Worm (Caenorhabditis elegans) whole organism, L2 larva: ENCODE measurements around the gene ZK666.14.

Experiments
- C34F6.9 ChIP-seq: fragments of 150-350 bp; optimal IDR thresholded peaks from 2 replicates; lab custom pipeline; 2014; ENCODE audit warnings: missing biosample characterization, missing genetic modification characterization
- F13H6.1 ChIP-seq: sonication (generic microtip); optimal IDR thresholded peaks from 2 replicates; lab custom pipeline; 2016; ENCODE audit warnings: missing genetic modification characterization, missing compliant biosample characterization
- ZK546.5 ChIP-seq: sonication (generic microtip); optimal IDR thresholded peaks from 2 replicates; lab custom pipeline; 2017; ENCODE audit warnings: missing biosample characterization, missing genetic modification characterization
- aly-2 ChIP-seq: fragments of 150-350 bp; optimal IDR thresholded peaks from 2 replicates; lab custom pipeline; 2014; ENCODE audit warnings: missing biosample characterization, missing genetic modification characterization
- ama-1 ChIP-seq: fragments of 150-350 bp; optimal IDR thresholded peaks from 2 replicates; lab custom pipeline; 2018; ENCODE audit warnings: inconsistent platforms
- blmp-1 ChIP-seq: sonication (generic microtip); optimal IDR thresholded peaks from 2 replicates; lab custom pipeline; 2017; ENCODE audit warnings: missing genetic modification characterization, mild to moderate bottlenecking, missing compliant biosample characterization, antibody characterized with exemption, moderate library complexity; ENCODE audit not compliant: insufficient read depth
- ceh-16 ChIP-seq: fragments of 150-350 bp; optimal IDR thresholded peaks from 2 replicates; lab custom pipeline; 2014; ENCODE audit warnings: missing biosample characterization, missing genetic modification characterization
- ceh-82 ChIP-seq: fragments of 150-350 bp; optimal IDR thresholded peaks from 2 replicates; lab custom pipeline; 2014; ENCODE audit warnings: missing biosample characterization, missing genetic modification characterization
- crh-2 ChIP-seq: sonication (generic microtip); optimal IDR thresholded peaks from 2 replicates; lab custom pipeline; 2017; ENCODE audit warnings: missing biosample characterization, missing genetic modification characterization
- dmd-4 ChIP-seq: sonication (generic microtip); optimal IDR thresholded peaks from 2 replicates; lab custom pipeline; 2017; ENCODE audit warnings: missing biosample characterization, missing genetic modification characterization
- egl-27 ChIP-seq: sonication (generic microtip); optimal IDR thresholded peaks from 3 replicates; lab custom pipeline; 2017; ENCODE audit warnings: missing biosample characterization, missing genetic modification reagents, missing genetic modification characterization
- fos-1 ChIP-seq: fragments of 150-350 bp; optimal IDR thresholded peaks from 2 replicates; lab custom pipeline; 2014; ENCODE audit warnings: missing biosample characterization, missing genetic modification characterization
- lin-11 ChIP-seq: fragments of 150-350 bp; sonication (generic microtip); optimal IDR thresholded peaks from 2 replicates; lab custom pipeline; 2014; ENCODE audit warnings: missing biosample characterization, missing genetic modification characterization, inconsistent platforms, mixed read lengths
- lin-13 ChIP-seq: fragments of 150-350 bp; optimal IDR thresholded peaks from 2 replicates; lab custom pipeline; 2014; ENCODE audit warnings: missing biosample characterization, missing genetic modification reagents, missing genetic modification characterization
- lin-39 ChIP-seq: fragments of 150-350 bp; optimal IDR thresholded peaks from 2 replicates; lab custom pipeline; 2014; ENCODE audit warnings: missing biosample characterization, missing genetic modification reagents, missing genetic modification characterization
- mbf-1 ChIP-seq: sonication (generic microtip); optimal IDR thresholded peaks from 2 replicates; lab custom pipeline; 2017; ENCODE audit warnings: missing biosample characterization, missing genetic modification characterization
- nhr-10 ChIP-seq: sonication (generic microtip); optimal IDR thresholded peaks from 2 replicates; lab custom pipeline; 2017; ENCODE audit warnings: missing biosample characterization, missing genetic modification characterization
- nhr-11 ChIP-seq: fragments of 150-350 bp; optimal IDR thresholded peaks from 2 replicates; lab custom pipeline; 2014; ENCODE audit warnings: missing biosample characterization, missing genetic modification characterization
- nhr-21 ChIP-seq: fragments of 150-350 bp; optimal IDR thresholded peaks from 2 replicates; lab custom pipeline; 2014; ENCODE audit warnings: missing biosample characterization, missing genetic modification characterization
- nhr-237 ChIP-seq: fragments of 150-350 bp; optimal IDR thresholded peaks from 2 replicates; lab custom pipeline; 2014; ENCODE audit warnings: missing biosample characterization, missing genetic modification characterization
- nhr-25 ChIP-seq: fragments of 150-350 bp; sonication (generic microtip); optimal IDR thresholded peaks from 3 replicates; lab custom pipeline; 2014; ENCODE audit warnings: missing biosample characterization, missing genetic modification characterization
- nhr-6 ChIP-seq: fragments of 150-350 bp; optimal IDR thresholded peaks from 2 replicates; lab custom pipeline; 2014; ENCODE audit warnings: missing biosample characterization, missing genetic modification characterization
- sem-4 ChIP-seq: fragments of 150-350 bp; optimal IDR thresholded peaks from 2 replicates; lab custom pipeline; 2014; ENCODE audit warnings: missing biosample characterization, missing genetic modification reagents, missing genetic modification characterization
- sma-9 ChIP-seq, 2 experiments: fragments of 150-350 bp in 1 of 2; sonication (generic microtip) in 1 of 2; optimal IDR thresholded peaks; 2 replicates each; lab custom pipeline; 2014 to 2016; ENCODE audit warnings: missing genetic modification characterization in 2 of 2, mild to moderate bottlenecking in 1 of 2, missing biosample characterization in 1 of 2, missing compliant biosample characterization in 1 of 2, missing genetic modification reagents in 1 of 2, moderate library complexity in 1 of 2
- unc-39 ChIP-seq: fragments of 150-350 bp; optimal IDR thresholded peaks from 2 replicates; lab custom pipeline; 2014; ENCODE audit warnings: missing biosample characterization, missing genetic modification characterization
- unc-55 ChIP-seq: fragments of 150-350 bp; sonication (generic microtip); optimal IDR thresholded peaks from 3 replicates; lab custom pipeline; 2014; ENCODE audit warnings: missing biosample characterization, missing genetic modification reagents, missing genetic modification characterization
- ztf-11 ChIP-seq: sonication (generic microtip); optimal IDR thresholded peaks from 2 replicates; lab custom pipeline; 2017; ENCODE audit warnings: missing biosample characterization, missing genetic modification characterization

ZK666.14 gene

DNA sequence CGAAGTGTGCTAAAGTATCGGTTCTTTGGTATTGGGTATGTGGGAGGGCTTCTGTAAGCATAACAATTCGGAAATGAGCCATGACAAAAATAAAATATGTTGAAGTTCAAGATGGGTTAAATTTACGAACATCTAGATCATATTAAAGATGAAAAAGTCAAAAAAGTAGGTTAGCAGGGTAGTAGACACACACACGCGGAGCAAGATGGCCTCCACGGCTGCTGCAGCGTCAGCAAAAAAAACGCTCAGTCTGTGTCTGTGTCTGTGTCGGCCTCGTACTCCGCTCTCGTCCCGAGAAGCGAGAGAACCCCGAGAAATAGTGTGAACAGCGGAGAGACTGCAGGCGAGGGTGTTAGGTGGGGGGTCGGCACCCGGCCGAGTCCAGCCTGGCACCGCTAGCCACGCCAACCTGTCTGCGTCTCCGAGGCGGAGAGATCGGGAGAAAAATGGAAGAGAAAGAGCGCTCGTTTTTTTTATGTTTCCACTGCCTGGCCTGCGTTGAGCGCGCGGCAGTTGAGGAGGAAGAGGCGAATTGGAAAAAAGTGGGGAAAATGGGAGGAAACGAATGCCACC, 8.0 kb downstream of the ZK666.14 start, which contains the start of gene myrf-1 (continued):
- TF ChIP-seq ama-1 (lab: Kevin White, UChicago) (no peak), ceh-16 (tag; lab: Kevin White, UChicago) (peak; percentile 74)

ce11 chrII:10504729-10505128, 10.2 kb downstream of the ZK666.14 start:
- no peak for TF ChIP-seq ztf-11
- TF ChIP-seq sma-9 (GFP tag; optimal IDR thresholded peaks at IDR 0.05; lab: Kevin White, UChicago): peak; percentile 44
- TF ChIP-seq sma-9 (tag; optimal IDR thresholded peaks at IDR 0.05; lab: Kevin White, UChicago): no peak
- TF ChIP-seq nhr-25 (tag; lab: Kevin White, UChicago): peak; percentile 3
- TF ChIP-seq nhr-21: no peak
- peak; percentile 13 for TF ChIP-seq unc-55
- TF ChIP-seq C34F6.9 (tag; lab: Kevin White, UChicago): peak; percentile 23
- TF ChIP-seq crh-2 (tag; lab: Kevin White, UChicago): no peak
- peak; percentile 25 for TF ChIP-seq nhr-6
- TF ChIP-seq F13H6.1 (tag; lab: Kevin White, UChicago): peak; percentile 30
- peak; percentile 0 for TF ChIP-seq sem-4 (tag; lab: Kevin White, UChicago)
- TF ChIP-seq egl-27 (tag; lab: Kevin White, UChicago): peak; percentile 14

ce11 chrII:10505949-10506348, 11.4 kb downstream of the ZK666.14 start:
- no peak for TF ChIP-seq unc-39
- peak; percentile 33 for TF ChIP-seq sma-9 (GFP tag; optimal IDR thresholded peaks at IDR 0.05; lab: Kevin White, UChicago)
- no peak for TF ChIP-seq sma-9 (tag; optimal IDR thresholded peaks at IDR 0.05; lab: Kevin White, UChicago)
- peak; percentile 25 for TF ChIP-seq ceh-16 (tag; lab: Kevin White, UChicago)
- peak; percentile 1 for TF ChIP-seq nhr-25 (tag; lab: Kevin White, UChicago)

- TF ChIP-seq blmp-1: no peak
- TF ChIP-seq fos-1 (tag; lab: Kevin White, UChicago): no peak
Measured at ce11 chrII:10507906-10508305, 13.3 kb downstream of the ZK666.14 start.

- TF ChIP-seq F13H6.1 (tag; lab: Kevin White, UChicago): no peak
- no peak for TF ChIP-seq lin-11 (tag; lab: Kevin White, UChicago)
- no peak for TF ChIP-seq nhr-237 (tag; lab: Kevin White, UChicago)
- no peak for TF ChIP-seq nhr-10 (tag; lab: Kevin White, UChicago)
- TF ChIP-seq unc-55: no peak
- no peak for TF ChIP-seq nhr-11 (tag; lab: Kevin White, UChicago)
- TF ChIP-seq crh-2 (tag; lab: Kevin White, UChicago): no peak
- TF ChIP-seq sem-4 (tag; lab: Kevin White, UChicago): no peak
Measured at ce11 chrII:10509746-10510145, 15.2 kb downstream of the ZK666.14 start, which contains the start of gene F59B10.2. Gene F59B10.2, minus strand, starts transcription at chrII:10509846.

ce11 chrII:10510242-10510641, 15.7 kb downstream of the ZK666.14 start, which contains the start of gene F59B10.3:
Gene F59B10.3, plus strand, starts transcription at chrII:10510542.
- TF ChIP-seq ceh-82 (tag; lab: Kevin White, UChicago) (no peak), F13H6.1 (tag; lab: Kevin White, UChicago) (peak; percentile 25)

DNA sequence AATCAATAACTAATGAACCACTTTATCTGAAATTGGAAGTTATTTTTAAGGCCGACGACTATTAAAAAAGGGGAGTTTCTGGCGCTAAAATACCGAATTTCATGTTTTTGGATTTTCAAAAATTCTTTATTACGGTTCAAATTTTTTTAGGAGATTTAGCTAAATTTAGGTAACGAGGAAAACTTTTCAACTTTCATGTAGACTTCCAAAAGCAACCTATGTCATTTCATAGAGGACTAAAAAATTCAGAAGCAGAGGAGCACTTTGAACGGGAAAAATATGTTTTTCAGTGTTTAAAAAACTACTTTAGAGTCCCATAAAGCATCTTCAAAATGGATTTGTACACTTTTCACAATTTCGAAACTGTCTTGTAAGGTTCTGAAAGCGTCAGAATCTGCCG, 18.8 kb downstream of the ZK666.14 start:
- TF ChIP-seq lin-13 (GFP tag; lab: Kevin White, UChicago): no peak
- TF ChIP-seq dmd-4 (tag; lab: Kevin White, UChicago): no peak
- TF ChIP-seq nhr-10 (tag; lab: Kevin White, UChicago): no peak
- no peak for TF ChIP-seq lin-39 (tag; lab: Kevin White, UChicago)
- TF ChIP-seq F13H6.1 (tag; lab: Kevin White, UChicago): no peak
- no peak for TF ChIP-seq ZK546.5 (tag; lab: Kevin White, UChicago)
- no peak for TF ChIP-seq mbf-1
- no peak for TF ChIP-seq aly-2 (tag; lab: Kevin White, UChicago)
- no peak for TF ChIP-seq unc-39
- TF ChIP-seq crh-2 (tag; lab: Kevin White, UChicago): no peak
